Worm (Caenorhabditis elegans) whole organism, late embryonic: Measurements from ENCODE around the gene nlp-50.

Experiments used
- C08G9.2 ChIP-seq: sonication (generic microtip); optimal IDR thresholded peaks from 2 replicates; lab custom pipeline; 2016; ENCODE audit warnings: mild to moderate bottlenecking, missing genetic modification characterization, moderate library complexity, missing compliant biosample characterization
- K02D7.2 ChIP-seq: sonication (generic microtip); optimal IDR thresholded peaks from 2 replicates; lab custom pipeline; 2017; ENCODE audit warnings: mild to moderate bottlenecking, missing genetic modification characterization, missing compliant biosample characterization
- T23F11.4 ChIP-seq: fragments of 200-800 bp; sonication (Bioruptor generic); optimal IDR thresholded peaks from 2 replicates; lab custom pipeline; 2018; ENCODE audit warnings: mild to moderate bottlenecking, missing genetic modification characterization, missing compliant biosample characterization
- ahr-1 ChIP-seq: sonication (generic microtip); optimal IDR thresholded peaks from 2 replicates; lab custom pipeline; 2016; ENCODE audit warnings: missing genetic modification characterization, missing compliant biosample characterization
- ama-1 ChIP-seq: fragments of 150-350 bp; optimal IDR thresholded peaks from 2 replicates; lab custom pipeline; 2014
- ceh-34 ChIP-seq: sonication (generic microtip); optimal IDR thresholded peaks from 2 replicates; lab custom pipeline; 2016; ENCODE audit warnings: mild to moderate bottlenecking, missing genetic modification characterization, missing compliant biosample characterization
- ceh-45 ChIP-seq: fragments of 200-800 bp; sonication (Bioruptor generic); IDR thresholded peaks from 2 replicates; pipeline ENCODE4 v1.3.6; 2022; ENCODE audit warnings: missing genetic modification reagents, missing genetic modification characterization, missing compliant biosample characterization
- dve-1 ChIP-seq: sonication (generic microtip); optimal IDR thresholded peaks from 2 replicates; lab custom pipeline; 2017; ENCODE audit warnings: antibody characterized with exemption, mild to moderate bottlenecking, missing genetic modification characterization, missing compliant biosample characterization
- elt-4 ChIP-seq: sonication (generic microtip); optimal IDR thresholded peaks from 2 replicates; lab custom pipeline; 2016; ENCODE audit warnings: missing genetic modification characterization, missing compliant biosample characterization
- fkh-10 ChIP-seq: fragments of 150-350 bp; optimal IDR thresholded peaks from 2 replicates; lab custom pipeline; 2014; ENCODE audit warnings: missing biosample characterization, missing genetic modification reagents, missing genetic modification characterization
- hlh-30 ChIP-seq: sonication (generic microtip); optimal IDR thresholded peaks from 2 replicates; lab custom pipeline; 2017; ENCODE audit warnings: antibody characterized with exemption, missing genetic modification characterization, missing compliant biosample characterization; ENCODE audit not compliant: insufficient read depth
- hlh-8 ChIP-seq: sonication (generic microtip); optimal IDR thresholded peaks from 2 replicates; lab custom pipeline; 2016; ENCODE audit warnings: missing genotype, missing genetic modification characterization, missing compliant biosample characterization
- pag-3 ChIP-seq: sonication (generic microtip); optimal IDR thresholded peaks from 2 replicates; lab custom pipeline; 2016; ENCODE audit warnings: missing compliant biosample characterization, missing genetic modification characterization, borderline replicate concordance
- pha-4 ChIP-seq: fragments of 150-350 bp; optimal IDR thresholded peaks from 2 replicates; lab custom pipeline; 2018; ENCODE audit warnings: missing biosample characterization, missing genetic modification reagents, missing genetic modification characterization

DNA sequence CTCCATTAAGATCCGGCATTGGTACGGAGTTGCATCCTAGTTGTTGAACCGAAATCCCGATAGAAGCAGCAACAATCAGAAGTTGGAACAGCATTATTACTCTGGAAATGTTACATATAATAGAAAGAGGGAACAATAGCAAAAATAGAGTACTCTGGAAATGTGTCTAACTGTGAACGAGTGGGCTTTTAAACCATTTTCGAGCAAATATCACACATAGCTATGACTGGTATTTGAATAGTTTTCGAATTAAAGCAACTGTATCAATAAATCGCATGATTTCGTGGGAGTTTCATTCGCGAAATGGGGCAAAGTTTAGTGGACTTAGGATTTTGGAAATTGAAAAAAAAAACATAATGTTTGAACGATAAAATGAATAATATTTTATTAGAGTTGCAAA is 15.4 kb upstream of the nlp-50 start, which contains the start of gene F41G3.10:
- TF ChIP-seq ceh-45 (GFP tag; lab: Robert Waterston, UW) (no peak), hlh-8 (tag; lab: Kevin White, UChicago) (no peak), elt-4 (no peak), K02D7.2 (tag; lab: Kevin White, UChicago) (no peak), fkh-10 (GFP tag; lab: Kevin White, UChicago) (no peak), T23F11.4 (GFP tag; lab: Kevin White, UChicago) (no peak), pag-3 (no peak), dve-1 (tag; lab: Kevin White, UChicago) (no peak), ama-1 (no peak), C08G9.2 (tag; lab: Kevin White, UChicago) (no peak), ceh-34 (no peak), pha-4 (no peak), hlh-30 (no peak), ahr-1 (tag; lab: Kevin White, UChicago) (no peak)
